Worm (Caenorhabditis elegans) whole organism, late embryonic: ENCODE measurements around the gene K03B8.11.

ENCODE experiments used
- K02D7.2 ChIP-seq: sonication (generic microtip); optimal IDR thresholded peaks from 2 replicates; lab custom pipeline; 2017; ENCODE audit warnings: mild to moderate bottlenecking, missing genetic modification characterization, missing compliant biosample characterization
- ceh-24 ChIP-seq: sonication (generic microtip); optimal IDR thresholded peaks from 2 replicates; lab custom pipeline; 2016; ENCODE audit warnings: mild to moderate bottlenecking, missing genetic modification characterization, missing compliant biosample characterization
- elt-4 ChIP-seq: sonication (generic microtip); optimal IDR thresholded peaks from 2 replicates; lab custom pipeline; 2016; ENCODE audit warnings: missing genetic modification characterization, missing compliant biosample characterization
- hlh-15 ChIP-seq: sonication (generic microtip); optimal IDR thresholded peaks from 2 replicates; lab custom pipeline; 2016; ENCODE audit warnings: missing genetic modification characterization, missing compliant biosample characterization
- nhr-232 ChIP-seq: sonication (generic microtip); optimal IDR thresholded peaks from 2 replicates; lab custom pipeline; 2016; ENCODE audit warnings: missing genetic modification characterization, missing compliant biosample characterization
- sox-2 ChIP-seq: fragments of 200-800 bp; sonication (Bioruptor generic); IDR thresholded peaks from 2 replicates; pipeline ENCODE4 v1.3.6; 2022; ENCODE audit warnings: missing genetic modification reagents, missing genetic modification characterization, missing compliant biosample characterization
- unc-3 ChIP-seq, 2 experiments: fragments of 200-800 bp in 1 of 2; sonication (Bioruptor generic) in 1 of 2; sonication (generic microtip) in 1 of 2; conservative IDR thresholded peaks in 1 of 2; optimal IDR thresholded peaks in 1 of 2; 2 replicates each; pipeline versions ENCODE4 v1.3.6 to Lab custom; 2016 to 2022; ENCODE audit warnings: missing compliant biosample characterization in 2 of 2, missing genetic modification characterization in 2 of 2, missing genetic modification reagents in 1 of 2

DNA sequence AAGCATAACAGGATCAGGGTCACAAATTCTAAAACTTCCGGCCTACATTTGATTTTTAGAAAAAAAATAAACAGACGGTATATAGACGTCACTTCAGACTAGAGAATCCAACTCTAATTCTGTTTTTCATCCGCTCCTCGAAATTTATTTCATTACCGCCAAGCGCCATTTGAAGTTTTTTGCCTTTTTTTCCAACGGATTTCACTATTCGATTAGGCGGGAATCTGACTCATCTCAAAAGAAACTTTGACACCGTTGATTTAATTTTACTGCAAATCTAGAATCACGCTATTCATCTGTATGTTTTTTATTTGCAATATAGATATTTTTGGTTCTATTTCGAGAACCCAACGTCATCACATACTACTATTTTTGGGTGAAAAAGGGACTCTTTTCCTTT is 40.5 kb upstream of the K03B8.11 start:
- no peak for TF ChIP-seq nhr-232 (tag; lab: Kevin White, UChicago)
- TF ChIP-seq sox-2 (GFP tag; lab: Robert Waterston, UW): no peak
- TF ChIP-seq unc-3 (GFP tag; conservative IDR thresholded peaks at IDR 0.05; lab: Robert Waterston, UW): no peak
- no peak for TF ChIP-seq unc-3 (tag; optimal IDR thresholded peaks at IDR 0.05; lab: Kevin White, UChicago)
- no peak for TF ChIP-seq ceh-24 (tag; lab: Kevin White, UChicago)
- TF ChIP-seq hlh-15 (tag; lab: Kevin White, UChicago): no peak
- TF ChIP-seq elt-4: no peak
- TF ChIP-seq K02D7.2: no peak
